Fruit fly (Drosophila melanogaster) whole organism, embryonic: ENCODE data around the gene kairos.

Source experiments
- C15 ChIP-seq: fragments of 200-800 bp; sonication (Bioruptor generic); IDR thresholded peaks from 3 replicates; pipeline ENCODE4 v1.3.6; 2022; ENCODE audit warnings: missing biosample characterization, missing genetic modification characterization
- CG10366 ChIP-seq: fragments of 200-800 bp; sonication (Bioruptor generic); IDR thresholded peaks from 2 replicates; pipeline ENCODE4 v1.3.6; 2022; ENCODE audit warnings: missing biosample characterization, missing genetic modification characterization
- CG10543 ChIP-seq: fragments of 200-800 bp; sonication (Bioruptor generic); optimal IDR thresholded peaks from 3 replicates; lab custom pipeline; 2017; ENCODE audit warnings: missing biosample characterization, mild to moderate bottlenecking, missing genetic modification characterization, moderate library complexity
- CG11560 ChIP-seq: fragments of 200-800 bp; sonication (Bioruptor generic); IDR thresholded peaks from 3 replicates; pipeline ENCODE4 v1.3.6; 2022; ENCODE audit warnings: missing biosample characterization, missing genetic modification characterization
- CG12659 ChIP-seq: fragments of 200-800 bp; sonication (Bioruptor generic); optimal IDR thresholded peaks from 3 replicates; lab custom pipeline; 2017; ENCODE audit warnings: mild to moderate bottlenecking, missing biosample characterization, missing genetic modification reagents, missing genetic modification characterization
- CG13287 ChIP-seq: fragments of 200-800 bp; sonication (Bioruptor generic); IDR thresholded peaks from 2 replicates; pipeline ENCODE4 v1.3.6; 2022; ENCODE audit warnings: missing biosample characterization, missing genetic modification characterization; ENCODE audit not compliant: partially characterized antibody
- CG13624 ChIP-seq: fragments of 200-800 bp; sonication (Bioruptor generic); optimal IDR thresholded peaks from 2 replicates; lab custom pipeline; 2016; ENCODE audit warnings: missing biosample characterization, missing genetic modification characterization
- CG1602 ChIP-seq: fragments of 200-800 bp; sonication (Bioruptor generic); optimal IDR thresholded peaks from 3 replicates; lab custom pipeline; 2016; ENCODE audit warnings: missing biosample characterization, missing genetic modification characterization
- CG2129 ChIP-seq: fragments of 200-800 bp; sonication (Bioruptor generic); IDR thresholded peaks from 2 replicates; pipeline ENCODE4 v1.3.6; 2022; ENCODE audit warnings: missing biosample characterization, missing genetic modification characterization; ENCODE audit not compliant: partially characterized antibody
- CG2202 ChIP-seq: fragments of 200-800 bp; sonication (Bioruptor generic); optimal IDR thresholded peaks from 2 replicates; lab custom pipeline; 2018; ENCODE audit warnings: missing biosample characterization, mild to moderate bottlenecking, missing genetic modification characterization
- CG2678 ChIP-seq: fragments of 200-800 bp; sonication (Bioruptor generic); optimal IDR thresholded peaks from 3 replicates; lab custom pipeline; 2019; ENCODE audit warnings: missing biosample characterization, mild to moderate bottlenecking, missing genetic modification characterization, moderate library complexity
- CG6254 ChIP-seq: fragments of 200-800 bp; sonication (Bioruptor generic); optimal IDR thresholded peaks from 3 replicates; lab custom pipeline; 2017; ENCODE audit warnings: mild to moderate bottlenecking, missing biosample characterization, missing genetic modification reagents, missing genetic modification characterization
- CG6689 ChIP-seq: fragments of 200-800 bp; sonication (Bioruptor generic); IDR thresholded peaks from 2 replicates; pipeline ENCODE4 v1.3.6; 2022; ENCODE audit warnings: missing biosample characterization, missing genetic modification characterization
- CG7372 ChIP-seq: fragments of 200-800 bp; sonication (Bioruptor generic); IDR thresholded peaks from 2 replicates; pipeline ENCODE4 v1.3.6; 2022; ENCODE audit warnings: missing biosample characterization, missing genetic modification characterization
- CG7556 ChIP-seq: fragments of 200-800 bp; sonication (Bioruptor generic); optimal IDR thresholded peaks from 2 replicates; lab custom pipeline; 2017; ENCODE audit warnings: missing biosample characterization, mild to moderate bottlenecking, missing genetic modification characterization
- CG8388 ChIP-seq: fragments of 200-800 bp; sonication (Bioruptor generic); optimal IDR thresholded peaks from 2 replicates; lab custom pipeline; 2019; ENCODE audit warnings: missing biosample characterization, mild to moderate bottlenecking, missing genetic modification characterization, moderate library complexity
- CG8924 ChIP-seq: fragments of 200-800 bp; optimal IDR thresholded peaks from 3 replicates; lab custom pipeline; 2019; ENCODE audit warnings: missing biosample characterization, mild to moderate bottlenecking, missing genetic modification characterization, moderate library complexity
- Camta ChIP-seq: fragments of 200-800 bp; sonication (Bioruptor generic); optimal IDR thresholded peaks from 2 replicates; lab custom pipeline; 2016; ENCODE audit warnings: missing biosample characterization, missing genetic modification characterization
- D19B ChIP-seq: fragments of 200-800 bp; sonication (Bioruptor generic); optimal IDR thresholded peaks from 2 replicates; lab custom pipeline; 2017; ENCODE audit warnings: missing biosample characterization, mild to moderate bottlenecking, missing genetic modification characterization
- Dek ChIP-seq: fragments of 200-800 bp; sonication (Bioruptor generic); optimal IDR thresholded peaks from 3 replicates; lab custom pipeline; 2019; ENCODE audit warnings: missing biosample characterization, mild to moderate bottlenecking, missing genetic modification characterization, moderate library complexity
- Dfd ChIP-seq, 2 experiments: fragments of >200 bp; optimal IDR thresholded peaks; 2 replicates each; lab custom pipeline; 2017; ENCODE audit warnings: missing biosample characterization in 2 of 2, missing genetic modification characterization in 2 of 2
- Dll ChIP-seq: fragments of 200-800 bp; sonication (Bioruptor generic); IDR thresholded peaks from 4 replicates; pipeline ENCODE4 v1.3.6; 2022; ENCODE audit warnings: missing biosample characterization, missing genetic modification characterization; ENCODE audit not compliant: partially characterized antibody
- E2f2 ChIP-seq: fragments of 200-800 bp; sonication (Bioruptor generic); IDR thresholded peaks from 2 replicates; pipeline ENCODE4 v1.3.6; 2022; ENCODE audit warnings: missing biosample characterization, missing genetic modification characterization
- GATAe ChIP-seq: fragments of 200-800 bp; sonication (Bioruptor generic); conservative IDR thresholded peaks from 2 replicates; pipeline ENCODE4 v1.3.6; 2022; ENCODE audit warnings: missing biosample characterization, missing genetic modification characterization
- H15 ChIP-seq: fragments of 200-800 bp; sonication (Bioruptor generic); IDR thresholded peaks from 3 replicates; pipeline ENCODE4 v1.3.6; 2022; ENCODE audit warnings: missing biosample characterization, missing genetic modification characterization
- HmgD ChIP-seq: fragments of 200-800 bp; sonication (Bioruptor generic); optimal IDR thresholded peaks from 3 replicates; lab custom pipeline; 2016; ENCODE audit warnings: missing biosample characterization, missing genetic modification characterization
- Hr3 ChIP-seq: fragments of 200-800 bp; sonication (Bioruptor generic); optimal IDR thresholded peaks from 3 replicates; lab custom pipeline; 2016; ENCODE audit warnings: missing biosample characterization, missing genetic modification characterization
- Max ChIP-seq: fragments of 200-800 bp; sonication (Bioruptor generic); optimal IDR thresholded peaks from 2 replicates; lab custom pipeline; 2016; ENCODE audit warnings: missing biosample characterization, mild to moderate bottlenecking, missing genetic modification characterization
- NC2α ChIP-seq: fragments of 200-800 bp; sonication (Bioruptor generic); optimal IDR thresholded peaks from 2 replicates; lab custom pipeline; 2016; ENCODE audit warnings: missing biosample characterization, missing genetic modification characterization
- NFAT ChIP-seq: fragments of 200-800 bp; sonication (Bioruptor generic); IDR thresholded peaks from 2 replicates; pipeline ENCODE4 v1.3.6; 2022; ENCODE audit warnings: missing biosample characterization, missing genetic modification characterization
- Poxn ChIP-seq: fragments of 200-800 bp; sonication (Bioruptor generic); IDR thresholded peaks from 2 replicates; pipeline ENCODE4 v1.3.6; 2022; ENCODE audit warnings: missing biosample characterization, missing genetic modification characterization
- TFAM ChIP-seq: fragments of 200-800 bp; sonication (Bioruptor generic); optimal IDR thresholded peaks from 2 replicates; lab custom pipeline; 2017; ENCODE audit warnings: missing biosample characterization, missing genetic modification characterization, inconsistent platforms
- bab2 ChIP-seq: fragments of 200-800 bp; sonication (Bioruptor generic); optimal IDR thresholded peaks from 2 replicates; lab custom pipeline; 2016; ENCODE audit warnings: missing biosample characterization, missing genetic modification characterization
- bbx ChIP-seq: fragments of 200-800 bp; sonication (Bioruptor generic); IDR thresholded peaks from 2 replicates; pipeline ENCODE4 v1.3.6; 2022; ENCODE audit warnings: missing biosample characterization, missing genetic modification characterization; ENCODE audit not compliant: partially characterized antibody
- bcd ChIP-seq: fragments of 200-800 bp; sonication (Bioruptor generic); optimal IDR thresholded peaks from 2 replicates; lab custom pipeline; 2017; ENCODE audit warnings: missing biosample characterization, mild to moderate bottlenecking, missing genetic modification characterization
- chm ChIP-seq: fragments of 200-800 bp; sonication (Bioruptor generic); IDR thresholded peaks from 2 replicates; pipeline ENCODE4 v1.3.6; 2022; ENCODE audit warnings: missing biosample characterization, missing genetic modification characterization
- ci ChIP-seq: fragments of 200-800 bp; sonication (Bioruptor generic); IDR thresholded peaks from 3 replicates; pipeline ENCODE4 v1.3.6; 2022; ENCODE audit warnings: missing biosample characterization, missing genetic modification characterization
- crc ChIP-seq: fragments of 200-800 bp; sonication (Bioruptor generic); optimal IDR thresholded peaks from 2 replicates; lab custom pipeline; 2016; ENCODE audit warnings: missing biosample characterization, missing genetic modification characterization
- dimm ChIP-seq: fragments of 200-800 bp; sonication (Bioruptor generic); IDR thresholded peaks from 2 replicates; pipeline ENCODE4 v1.3.6; 2022; ENCODE audit warnings: missing biosample characterization, missing genetic modification characterization
- esg ChIP-seq: fragments of 200-800 bp; sonication (Bioruptor generic); conservative IDR thresholded peaks from 2 replicates; pipeline ENCODE4 v1.3.6; 2022; ENCODE audit warnings: missing biosample characterization, missing genetic modification characterization
- gro ChIP-seq: fragments of 200-800 bp; sonication (Bioruptor generic); optimal IDR thresholded peaks from 2 replicates; lab custom pipeline; 2016; ENCODE audit warnings: missing biosample characterization, missing genetic modification characterization
- her ChIP-seq: fragments of 200-800 bp; sonication (Bioruptor generic); optimal IDR thresholded peaks from 2 replicates; lab custom pipeline; 2016; ENCODE audit warnings: missing biosample characterization, missing genetic modification characterization
- ind ChIP-seq: fragments of 200-800 bp; sonication (Bioruptor generic); optimal IDR thresholded peaks from 3 replicates; lab custom pipeline; 2016; ENCODE audit warnings: missing biosample characterization, missing genetic modification characterization
- jigr1 ChIP-seq: fragments of 200-800 bp; sonication (Bioruptor generic); IDR thresholded peaks from 3 replicates; pipeline ENCODE4 v1.3.6; 2022; ENCODE audit warnings: missing biosample characterization, missing genetic modification characterization
- nerfin-1 ChIP-seq: fragments of 200-800 bp; sonication (Bioruptor generic); optimal IDR thresholded peaks from 3 replicates; lab custom pipeline; 2019; ENCODE audit warnings: missing biosample characterization, mild to moderate bottlenecking, missing genetic modification characterization, moderate library complexity
- sim ChIP-seq: fragments of 200-800 bp; sonication (Bioruptor generic); IDR thresholded peaks from 2 replicates; pipeline ENCODE4 v1.3.6; 2022; ENCODE audit warnings: missing biosample characterization, missing genetic modification characterization
- so ChIP-seq: fragments of 200-800 bp; sonication (Bioruptor generic); IDR thresholded peaks from 3 replicates; pipeline ENCODE4 v1.3.6; 2022; ENCODE audit warnings: missing biosample characterization, missing genetic modification characterization
- tup ChIP-seq: fragments of 200-800 bp; sonication (Bioruptor generic); optimal IDR thresholded peaks from 2 replicates; lab custom pipeline; 2016; ENCODE audit warnings: missing biosample characterization, mild to moderate bottlenecking, missing genetic modification characterization, moderate library complexity
- unpg ChIP-seq: fragments of 200-800 bp; sonication (Bioruptor generic); optimal IDR thresholded peaks from 3 replicates; lab custom pipeline; 2018; ENCODE audit warnings: missing biosample characterization, mild to moderate bottlenecking, missing genetic modification characterization, moderate library complexity
- wek ChIP-seq: fragments of 200-800 bp; sonication (Bioruptor generic); optimal IDR thresholded peaks from 3 replicates; lab custom pipeline; 2018; ENCODE audit warnings: missing biosample characterization, mild to moderate bottlenecking, missing genetic modification characterization, moderate library complexity
- wor ChIP-seq: fragments of 200-800 bp; sonication (Bioruptor generic); IDR thresholded peaks from 2 replicates; pipeline ENCODE4 v1.3.6; 2022; ENCODE audit warnings: missing biosample characterization, missing genetic modification characterization

kairos gene

dm6 chrX:18294031-18294430, 62.0 kb downstream of the kairos start (continued):
- no peak for TF ChIP-seq CG13287 (GFP tag; lab: Robert Waterston, UW)
- TF ChIP-seq H15 (GFP tag; lab: Robert Waterston, UW), result peak; percentile 77
- no peak for TF ChIP-seq Dfd (GFP tag; optimal IDR thresholded peaks at IDR 0.05; lab: Kevin White, UChicago)
- no peak for TF ChIP-seq CG2129 (GFP tag; lab: Robert Waterston, UW)
- TF ChIP-seq CG6689 (GFP tag; lab: Robert Waterston, UW), result peak; percentile 74
- peak; percentile 70 for TF ChIP-seq Camta (GFP tag; lab: Kevin White, UChicago)
- no peak; the same call in 1 of the 2 replicates for TF ChIP-seq GATAe (GFP tag; lab: Robert Waterston, UW)
- TF ChIP-seq ci (GFP tag; lab: Robert Waterston, UW), result peak; percentile 87
- no peak for TF ChIP-seq Poxn (GFP tag; lab: Robert Waterston, UW)
- TF ChIP-seq nerfin-1 (tag; lab: Kevin White, UChicago), result peak; percentile 18
- peak; percentile 37 for TF ChIP-seq CG8388 (GFP tag; lab: Kevin White, UChicago)
- TF ChIP-seq Max (GFP tag; lab: Kevin White, UChicago), result no peak
- no peak for TF ChIP-seq wek
- peak; percentile 69 for TF ChIP-seq D19B (GFP tag; lab: Kevin White, UChicago)
- peak; percentile 61 for TF ChIP-seq Hr3
- peak; percentile 63 for TF ChIP-seq bab2 (GFP tag; lab: Kevin White, UChicago)
- TF ChIP-seq CG7556 (GFP tag; lab: Kevin White, UChicago), result peak; percentile 63
- TF ChIP-seq crc, result peak; percentile 31
- TF ChIP-seq CG1602 (GFP tag; lab: Kevin White, UChicago), result peak; percentile 27
- 0 out of 3 replicates have a peak, but pooled peaks have one; percentile 35 for TF ChIP-seq CG11560 (tag; lab: Robert Waterston, UW)
- TF ChIP-seq so (GFP tag; lab: Robert Waterston, UW), result peak; percentile 73
- peak; percentile 74 for TF ChIP-seq CG13624 (GFP tag; lab: Kevin White, UChicago)
- TF ChIP-seq jigr1, result 0 out of 3 replicates have a peak, but pooled peaks have one; percentile 22
- peak; percentile 66 for TF ChIP-seq wor (GFP tag; lab: Robert Waterston, UW)
- TF ChIP-seq tup (GFP tag; lab: Kevin White, UChicago), result no peak
- no peak for TF ChIP-seq TFAM (GFP tag; lab: Kevin White, UChicago)
- peak; percentile 59 for TF ChIP-seq E2f2
- no peak for TF ChIP-seq bbx (GFP tag; lab: Robert Waterston, UW)
- TF ChIP-seq Dll (GFP tag; lab: Robert Waterston, UW), result no peak
- TF ChIP-seq dimm, result no peak
- TF ChIP-seq her, result peak; percentile 30
- no peak for TF ChIP-seq CG2202
- peak; percentile 70 for TF ChIP-seq Dek (tag; lab: Kevin White, UChicago)
- TF ChIP-seq CG10366, result peak; percentile 78
- peak; percentile 65 for TF ChIP-seq CG12659 (GFP tag; lab: Kevin White, UChicago)
- peak; percentile 75 for TF ChIP-seq NFAT (GFP tag; lab: Robert Waterston, UW)
- TF ChIP-seq ind (GFP tag; lab: Kevin White, UChicago), result peak; percentile 52
- no peak for TF ChIP-seq HmgD (GFP tag; lab: Kevin White, UChicago)
- TF ChIP-seq CG8924, result peak; percentile 70
- peak; percentile 70 for TF ChIP-seq chm (GFP tag; lab: Robert Waterston, UW)
- TF ChIP-seq esg, result peak; percentile 73
- TF ChIP-seq NC2α (GFP tag; lab: Kevin White, UChicago), result no peak
- peak; percentile 77 for TF ChIP-seq gro
- peak; percentile 83 for TF ChIP-seq CG2678 (tag; lab: Kevin White, UChicago)
- peak; percentile 62 for TF ChIP-seq CG7372 (GFP tag; lab: Robert Waterston, UW)
- no peak for TF ChIP-seq CG10543
- peak; percentile 76 for TF ChIP-seq unpg (GFP tag; lab: Kevin White, UChicago)
- TF ChIP-seq sim (GFP tag; lab: Robert Waterston, UW), result no peak
- TF ChIP-seq C15 (GFP tag; lab: Robert Waterston, UW), result 0 out of 3 replicates have a peak, but pooled peaks have one; percentile 47
- no peak for TF ChIP-seq CG6254
- TF ChIP-seq bcd (GFP tag; lab: Kevin White, UChicago), result peak; percentile 67
